Worm (Caenorhabditis elegans) whole organism, L1 larva: ENCODE measurements around the gene hcp-2.

Experiments
- C04F5.9 ChIP-seq: sonication (generic microtip); optimal IDR thresholded peaks from 2 replicates; lab custom pipeline; 2016; ENCODE audit warnings: missing genetic modification characterization, missing compliant biosample characterization
- C34B4.2 ChIP-seq: sonication (generic microtip); optimal IDR thresholded peaks from 2 replicates; lab custom pipeline; 2017; ENCODE audit warnings: mild to moderate bottlenecking, missing genetic modification characterization, missing compliant biosample characterization
- alr-1 ChIP-seq: fragments of 200-800 bp; sonication (Bioruptor generic); optimal IDR thresholded peaks from 2 replicates; lab custom pipeline; 2018; ENCODE audit warnings: borderline replicate concordance, mild to moderate bottlenecking, missing genetic modification characterization, missing compliant biosample characterization
- aly-2 ChIP-seq: fragments of 150-350 bp; optimal IDR thresholded peaks from 2 replicates; lab custom pipeline; 2014; ENCODE audit warnings: missing biosample characterization, missing genetic modification characterization
- ceh-8 ChIP-seq: fragments of 200-800 bp; sonication (Bioruptor generic); optimal IDR thresholded peaks from 2 replicates; lab custom pipeline; 2018; ENCODE audit warnings: mild to moderate bottlenecking, missing genetic modification characterization, moderate library complexity, missing compliant biosample characterization
- ceh-82 ChIP-seq, 3 experiments: fragments of 150-350 bp in 1 of 3; sonication (generic microtip) in 2 of 3; optimal IDR thresholded peaks; 2 replicates each; lab custom pipeline; 2014 to 2017; ENCODE audit warnings: missing biosample characterization in 3 of 3, missing genetic modification characterization in 3 of 3
- ceh-90 ChIP-seq: sonication (generic microtip); optimal IDR thresholded peaks from 2 replicates; lab custom pipeline; 2016; ENCODE audit warnings: missing genetic modification characterization, missing compliant biosample characterization
- dpl-1 ChIP-seq, 3 experiments: fragments of 150-350 bp in 2 of 3; sonication (generic microtip) in 1 of 3; optimal IDR thresholded peaks; 2 replicates each; lab custom pipeline; 2014 to 2017; ENCODE audit warnings: missing biosample characterization in 3 of 3, missing genetic modification characterization in 3 of 3, missing genetic modification reagents in 3 of 3
- efl-1 ChIP-seq, 4 experiments: fragments of 150-350 bp; optimal IDR thresholded peaks in 3 of 4; peaks in 1 of 4; 1 replicate in 1 of 4; 2 replicates in 3 of 4; lab custom pipeline; 2014; ENCODE audit warnings: missing biosample characterization in 2 of 4, missing genetic modification characterization in 2 of 4, missing genetic modification reagents in 2 of 4
- efl-3 ChIP-seq: fragments of 200-800 bp; sonication (Bioruptor generic); optimal IDR thresholded peaks from 2 replicates; lab custom pipeline; 2018; ENCODE audit warnings: mild to moderate bottlenecking, missing genetic modification characterization, missing compliant biosample characterization
- egl-13 ChIP-seq: sonication (generic microtip); optimal IDR thresholded peaks from 2 replicates; lab custom pipeline; 2016; ENCODE audit warnings: missing genotype, missing genetic modification reagents, missing genetic modification characterization, missing compliant biosample characterization
- egl-27 ChIP-seq, 2 experiments: fragments of 150-350 bp in 1 of 2; sonication (generic microtip); optimal IDR thresholded peaks; 3 replicates each; lab custom pipeline; 2017 to 2018; ENCODE audit warnings: missing biosample characterization in 2 of 2, missing genetic modification characterization in 2 of 2, missing genetic modification reagents in 2 of 2
- fkh-10 ChIP-seq: sonication (generic microtip); optimal IDR thresholded peaks from 2 replicates; lab custom pipeline; 2017; ENCODE audit warnings: missing biosample characterization, missing genetic modification reagents, missing genetic modification characterization
- fkh-4 ChIP-seq: sonication (generic microtip); optimal IDR thresholded peaks from 2 replicates; lab custom pipeline; 2016; ENCODE audit warnings: missing compliant biosample characterization, missing genetic modification characterization, borderline replicate concordance
- fos-1 ChIP-seq: fragments of 150-350 bp; optimal IDR thresholded peaks from 2 replicates; lab custom pipeline; 2014; ENCODE audit warnings: missing biosample characterization, missing genetic modification characterization
- hlh-17 ChIP-seq: fragments of 200-800 bp; sonication (Bioruptor generic); optimal IDR thresholded peaks from 2 replicates; lab custom pipeline; 2018; ENCODE audit warnings: missing genetic modification characterization, mild to moderate bottlenecking, missing compliant biosample characterization, moderate library complexity, borderline replicate concordance
- irx-1 ChIP-seq: sonication (generic microtip); optimal IDR thresholded peaks from 2 replicates; lab custom pipeline; 2016; ENCODE audit warnings: missing genetic modification characterization, missing compliant biosample characterization
- lin-14 ChIP-seq: fragments of 200-800 bp; sonication (Bioruptor generic); optimal IDR thresholded peaks from 2 replicates; lab custom pipeline; 2018; ENCODE audit warnings: mild to moderate bottlenecking, missing genetic modification characterization, moderate library complexity, missing compliant biosample characterization
- lin-15B ChIP-seq: fragments of 150-350 bp; sonication (generic microtip); optimal IDR thresholded peaks from 3 replicates; lab custom pipeline; 2014; ENCODE audit warnings: missing biosample characterization, missing genetic modification characterization
- lin-35 ChIP-seq, 2 experiments: fragments of 150-350 bp; optimal IDR thresholded peaks; 2 replicates each; lab custom pipeline; 2014; ENCODE audit warnings: missing biosample characterization in 2 of 2, missing genetic modification characterization in 2 of 2, missing genetic modification reagents in 2 of 2
- lir-3 ChIP-seq: sonication (generic microtip); optimal IDR thresholded peaks from 2 replicates; lab custom pipeline; 2016; ENCODE audit warnings: mild to moderate bottlenecking, missing genetic modification characterization, moderate library complexity, missing compliant biosample characterization; ENCODE audit not compliant: poor library complexity
- mdl-1 ChIP-seq, 2 experiments: fragments of 150-350 bp; optimal IDR thresholded peaks; 2 replicates each; lab custom pipeline; 2014 to 2017; ENCODE audit warnings: missing biosample characterization in 2 of 2, missing genetic modification characterization in 2 of 2, inconsistent platforms in 1 of 2
- mef-2 ChIP-seq: fragments of 150-350 bp; optimal IDR thresholded peaks from 2 replicates; lab custom pipeline; 2014; ENCODE audit warnings: missing biosample characterization, missing genetic modification characterization
- mep-1 ChIP-seq: fragments of 150-350 bp; optimal IDR thresholded peaks from 2 replicates; lab custom pipeline; 2014; ENCODE audit warnings: missing biosample characterization, missing genetic modification characterization
- nhr-11 ChIP-seq: fragments of 150-350 bp; optimal IDR thresholded peaks from 2 replicates; lab custom pipeline; 2014; ENCODE audit warnings: missing biosample characterization, missing genetic modification characterization
- nhr-12 ChIP-seq: sonication (generic microtip); optimal IDR thresholded peaks from 2 replicates; lab custom pipeline; 2017; ENCODE audit warnings: missing biosample characterization, missing genetic modification characterization
- nhr-237 ChIP-seq: fragments of 150-350 bp; optimal IDR thresholded peaks from 2 replicates; lab custom pipeline; 2014; ENCODE audit warnings: missing biosample characterization, missing genetic modification characterization
- nhr-71 ChIP-seq: sonication (generic microtip); optimal IDR thresholded peaks from 2 replicates; lab custom pipeline; 2016; ENCODE audit warnings: mild to moderate bottlenecking, missing genetic modification characterization, moderate library complexity, missing compliant biosample characterization
- nhr-76 ChIP-seq: sonication (generic microtip); optimal IDR thresholded peaks from 2 replicates; lab custom pipeline; 2017; ENCODE audit warnings: missing biosample characterization, missing genetic modification characterization
- nhr-77 ChIP-seq: fragments of 150-350 bp; optimal IDR thresholded peaks from 2 replicates; lab custom pipeline; 2014; ENCODE audit warnings: missing biosample characterization, missing genetic modification characterization
- nhr-90 ChIP-seq: sonication (generic microtip); optimal IDR thresholded peaks from 2 replicates; lab custom pipeline; 2016; ENCODE audit warnings: mild to moderate bottlenecking, missing genetic modification characterization, missing compliant biosample characterization; ENCODE audit not compliant: poor library complexity
- pag-3 ChIP-seq: sonication (generic microtip); optimal IDR thresholded peaks from 2 replicates; lab custom pipeline; 2017; ENCODE audit warnings: missing genetic modification characterization, mild to moderate bottlenecking, missing compliant biosample characterization, antibody characterized with exemption, borderline replicate concordance; ENCODE audit not compliant: insufficient read depth
- pqm-1 ChIP-seq: sonication (generic microtip); optimal IDR thresholded peaks from 3 replicates; lab custom pipeline; 2017; ENCODE audit warnings: missing biosample characterization, missing genetic modification characterization
- skn-1 ChIP-seq: fragments of 150-350 bp; optimal IDR thresholded peaks from 2 replicates; lab custom pipeline; 2014; ENCODE audit warnings: missing biosample characterization, missing genetic modification characterization
- snpc-4 ChIP-seq: fragments of 150-350 bp; optimal IDR thresholded peaks from 2 replicates; lab custom pipeline; 2014; ENCODE audit warnings: missing biosample characterization, missing genetic modification characterization
- snu-23 ChIP-seq: sonication (generic microtip); optimal IDR thresholded peaks from 2 replicates; lab custom pipeline; 2016; ENCODE audit warnings: missing genetic modification characterization, missing compliant biosample characterization
- sup-37 ChIP-seq: fragments of 200-800 bp; sonication (Bioruptor generic); optimal IDR thresholded peaks from 2 replicates; lab custom pipeline; 2018; ENCODE audit warnings: mild to moderate bottlenecking, missing genetic modification characterization, missing compliant biosample characterization
- unc-30 ChIP-seq: sonication (generic microtip); optimal IDR thresholded peaks from 2 replicates; lab custom pipeline; 2017; ENCODE audit warnings: missing biosample characterization, missing genetic modification characterization
- xbp-1 ChIP-seq: sonication (generic microtip); optimal IDR thresholded peaks from 2 replicates; lab custom pipeline; 2016; ENCODE audit warnings: missing genetic modification characterization, missing compliant biosample characterization
- zag-1 ChIP-seq: fragments of 150-350 bp; optimal IDR thresholded peaks from 2 replicates; lab custom pipeline; 2014; ENCODE audit warnings: missing biosample characterization, missing genetic modification characterization
- zip-4 ChIP-seq: fragments of 200-800 bp; sonication (Bioruptor generic); optimal IDR thresholded peaks from 2 replicates; lab custom pipeline; 2018; ENCODE audit warnings: mild to moderate bottlenecking, missing genetic modification characterization, moderate library complexity, missing compliant biosample characterization
- ztf-11 ChIP-seq, 2 experiments: sonication (generic microtip); optimal IDR thresholded peaks; 2 replicates each; lab custom pipeline; 2016 to 2017; ENCODE audit warnings: missing genetic modification characterization in 2 of 2, missing biosample characterization in 1 of 2, missing compliant biosample characterization in 1 of 2

hcp-2 gene

DNA sequence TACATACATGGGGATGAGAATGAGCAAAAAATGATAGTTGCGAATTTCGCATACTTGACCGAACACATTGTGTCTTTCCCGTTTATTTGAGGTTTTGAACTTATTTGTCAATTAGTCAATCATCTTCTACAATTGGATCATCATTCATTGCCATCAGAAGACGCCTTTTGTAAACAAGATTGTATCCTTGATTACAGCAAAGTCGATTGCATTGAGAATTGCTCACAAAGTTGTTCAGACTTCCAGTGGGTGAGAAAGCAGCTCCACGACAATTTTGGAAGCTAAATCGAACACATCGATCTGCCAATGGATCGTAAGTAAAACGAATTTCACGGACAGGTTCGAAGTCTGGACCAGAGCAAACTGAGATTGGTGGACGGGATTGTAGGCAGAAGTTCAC is 34.6 kb downstream of the hcp-2 start:
- no peak for TF ChIP-seq dpl-1 (GFP tag; optimal IDR thresholded peaks at IDR 0.05; lab: Kevin White, UChicago)
- TF ChIP-seq efl-1 (optimal IDR thresholded peaks at IDR 0.05; lab: Kevin White, UChicago): no peak
- TF ChIP-seq efl-1 (GFP tag; optimal IDR thresholded peaks at IDR 0.05 in 1 of 2; lab: Kevin White, UChicago): peak in 1 of 2 experiments; percentile 38

ce11 chrV:9685559-9685958 is 39.9 kb downstream of the hcp-2 start, which contains the start of gene ZK287.4:
Gene ZK287.4, minus strand, starts transcription at chrV:9685659.
- TF ChIP-seq nhr-11 (tag; lab: Kevin White, UChicago): no peak
- no peak for TF ChIP-seq fkh-4 (tag; lab: Kevin White, UChicago)
- TF ChIP-seq ztf-11 (tag; optimal IDR thresholded peaks at IDR 0.05; lab: Kevin White, UChicago): no peak
- no peak for TF ChIP-seq snu-23
- no peak for TF ChIP-seq ceh-82 (tag; optimal IDR thresholded peaks at IDR 0.05; lab: Kevin White, UChicago)
- no peak for TF ChIP-seq nhr-90 (tag; lab: Kevin White, UChicago)
- no peak for TF ChIP-seq fos-1
- no peak for TF ChIP-seq alr-1 (tag; lab: Kevin White, UChicago)
- no peak for TF ChIP-seq nhr-71 (tag; lab: Kevin White, UChicago)
- TF ChIP-seq lir-3 (tag; lab: Kevin White, UChicago): no peak
- no peak for TF ChIP-seq zag-1 (tag; lab: Kevin White, UChicago)
- no peak for TF ChIP-seq xbp-1 (tag; lab: Kevin White, UChicago)

DNA sequence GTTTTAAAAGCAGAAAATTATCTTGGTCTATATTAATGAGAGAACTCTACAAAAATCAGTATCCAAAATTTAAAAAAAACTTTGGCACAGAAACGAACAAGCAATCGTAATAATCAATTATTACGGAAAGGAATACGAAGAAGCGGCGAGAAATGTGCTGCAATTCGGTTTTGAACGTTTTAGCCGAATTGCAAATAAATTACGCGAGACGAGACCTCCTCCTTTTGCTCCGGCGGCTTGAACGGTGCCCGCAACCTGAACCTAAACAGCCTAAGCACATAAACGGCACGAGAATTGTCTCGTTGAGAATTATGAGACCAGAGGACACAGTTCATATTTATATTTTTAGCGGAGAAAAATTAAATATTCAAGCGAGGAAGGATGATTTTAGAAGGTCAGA is 43.7 kb downstream of the hcp-2 start:
- TF ChIP-seq egl-27 (tag; optimal IDR thresholded peaks at IDR 0.05; lab: Kevin White, UChicago) (no peak), nhr-11 (tag; lab: Kevin White, UChicago) (no peak), unc-30 (no peak), ceh-8 (no peak), nhr-237 (tag; lab: Kevin White, UChicago) (no peak), sup-37 (GFP tag; lab: Kevin White, UChicago) (no peak), skn-1 (tag; lab: Kevin White, UChicago) (no peak), mdl-1 (tag; optimal IDR thresholded peaks at IDR 0.05; lab: Kevin White, UChicago) (no peak), lin-15B (tag; lab: Kevin White, UChicago) (no peak), lin-14 (no peak), C04F5.9 (no peak), fkh-10 (GFP tag; lab: Kevin White, UChicago) (no peak), nhr-12 (tag; lab: Kevin White, UChicago) (no peak)

- TF ChIP-seq snpc-4 (tag; lab: Kevin White, UChicago): no peak
- TF ChIP-seq efl-1 (optimal IDR thresholded peaks at IDR 0.05; lab: Kevin White, UChicago): no peak
- TF ChIP-seq efl-1 (GFP tag; optimal IDR thresholded peaks at IDR 0.05 in 1 of 2; lab: Kevin White, UChicago): peak in 1 of 2 experiments; percentile 91
- TF ChIP-seq, all 84 proteins: peak for 1
Observed at ce11 chrV:9690099-9690572, 44.5 kb downstream of the hcp-2 start, which contains the start of gene rbx-1. Gene rbx-1, minus strand, starts transcription at chrV:9690522.

DNA sequence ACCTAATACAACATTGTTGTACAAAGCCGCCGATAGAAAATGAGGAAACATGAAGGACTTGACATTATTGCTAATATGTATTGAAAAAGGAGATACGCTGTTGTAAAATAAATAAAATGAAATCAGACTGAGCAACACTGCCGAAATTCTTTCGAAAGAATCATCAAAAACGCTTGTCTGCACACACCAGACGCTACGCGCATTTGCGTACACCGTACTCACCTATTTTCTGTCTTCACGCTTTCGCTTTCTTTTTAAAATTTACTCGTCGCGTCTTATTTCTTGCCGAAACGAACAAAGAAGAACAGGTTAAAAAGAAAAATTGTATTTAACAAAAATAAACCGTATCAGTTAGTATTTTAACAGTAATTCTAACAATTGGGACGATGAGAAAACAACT is 45.1 kb downstream of the hcp-2 start:
- TF ChIP-seq nhr-77 (tag; lab: Kevin White, UChicago): no peak
- no peak for TF ChIP-seq zag-1 (tag; lab: Kevin White, UChicago)
- TF ChIP-seq lin-35 (GFP tag; optimal IDR thresholded peaks at IDR 0.05; lab: Kevin White, UChicago): peak; percentile 42 to 59
- no peak for TF ChIP-seq ceh-8
- no peak for TF ChIP-seq efl-3 (GFP tag; lab: Kevin White, UChicago)
- peak in 1 of 2 experiments; percentile 40 for TF ChIP-seq mdl-1 (tag; optimal IDR thresholded peaks at IDR 0.05; lab: Kevin White, UChicago)
- TF ChIP-seq ztf-11 (tag; optimal IDR thresholded peaks at IDR 0.05; lab: Kevin White, UChicago): no peak
- no peak for TF ChIP-seq zip-4 (GFP tag; lab: Kevin White, UChicago)
- TF ChIP-seq lin-15B (tag; lab: Kevin White, UChicago): peak; percentile 5
- no peak for TF ChIP-seq hlh-17 (GFP tag; lab: Kevin White, UChicago)
- no peak for TF ChIP-seq aly-2 (tag; lab: Kevin White, UChicago)
- TF ChIP-seq egl-13 (tag; lab: Kevin White, UChicago): no peak
- TF ChIP-seq nhr-76: no peak
- no peak for TF ChIP-seq pag-3 (tag; lab: Kevin White, UChicago)
- TF ChIP-seq nhr-71 (tag; lab: Kevin White, UChicago): no peak
- no peak for TF ChIP-seq mef-2
- no peak for TF ChIP-seq fkh-10 (GFP tag; lab: Kevin White, UChicago)
- TF ChIP-seq pqm-1 (tag; lab: Kevin White, UChicago): no peak
- no peak for TF ChIP-seq irx-1
- TF ChIP-seq snu-23: peak; percentile 65
- peak; percentile 64 for TF ChIP-seq mep-1 (tag; lab: Kevin White, UChicago)
- no peak for TF ChIP-seq C34B4.2 (tag; lab: Kevin White, UChicago)
- no peak for TF ChIP-seq ceh-90 (tag; lab: Kevin White, UChicago)
